Worm (Caenorhabditis elegans): ENCODE measurements around the gene F35C5.12.

ce11 chrII:12880406-12880805, 34.0 kb downstream of the F35C5.12 start, which contains the start of gene F35C5.1:
- no peak for TF ChIP-seq nhr-237 (tag; optimal IDR thresholded peaks at IDR 0.05)
- no peak for TF ChIP-seq nhr-28 (tag; optimal IDR thresholded peaks at IDR 0.05)
- no peak for TF ChIP-seq ztf-11 (tag; optimal IDR thresholded peaks at IDR 0.05)
- no peak for TF ChIP-seq elt-3 (tag; optimal IDR thresholded peaks at IDR 0.05)
- no peak for TF ChIP-seq lsy-2 (tag; optimal IDR thresholded peaks at IDR 0.05)
- TF ChIP-seq mab-5 (tag; optimal IDR thresholded peaks at IDR 0.05): no peak
- no peak for TF ChIP-seq lin-13 (tag; optimal IDR thresholded peaks at IDR 0.05)
- TF ChIP-seq snpc-4 (tag; optimal IDR thresholded peaks at IDR 0.05): no peak
